Fruit fly (Drosophila melanogaster): Measurements from ENCODE around the gene CG1662.

CG1662 gene

DNA sequence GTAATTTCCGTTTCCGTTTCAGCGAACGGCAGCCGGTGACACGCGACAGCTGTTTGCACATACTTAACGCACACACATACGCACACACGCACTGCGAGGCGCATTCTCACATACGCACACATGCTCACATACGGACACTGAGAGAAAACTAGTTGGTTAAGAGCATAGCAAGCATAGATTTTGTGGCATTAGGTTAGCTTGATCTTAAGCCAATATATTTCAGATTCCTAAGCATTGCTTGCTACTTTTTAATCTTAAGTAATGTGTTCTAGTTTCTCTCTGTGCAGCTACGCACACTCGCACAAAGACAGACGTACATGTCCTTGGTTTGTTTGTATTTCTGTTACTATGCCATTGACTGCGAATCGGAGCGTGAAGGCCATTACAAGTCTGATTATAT is 46.7 kb downstream of the CG1662 start (continued):
- TF ChIP-seq gro (GFP tag; optimal IDR thresholded peaks at IDR 0.05) (no peak), CG7839 (tag; optimal IDR thresholded peaks at IDR 0.05) (peak; percentile 36), CG30403 (GFP tag; optimal IDR thresholded peaks at IDR 0.05) (peak; percentile 14), slbo (GFP tag; IDR thresholded peaks at IDR 0.05) (peak; percentile 53), peb (GFP tag; IDR thresholded peaks at IDR 0.05) (no peak), Hmr (GFP tag; optimal IDR thresholded peaks at IDR 0.05) (peak; percentile 44), lilli (GFP tag; optimal IDR thresholded peaks at IDR 0.05) (peak; percentile 10), ken (GFP tag; IDR thresholded peaks at IDR 0.05) (0 out of 3 replicates have a peak, but pooled peaks have one; percentile 16), CG12299 (tag; optimal IDR thresholded peaks at IDR 0.05) (no peak), CG8388 (GFP tag; optimal IDR thresholded peaks at IDR 0.05) (no peak), esg (GFP tag; conservative IDR thresholded peaks at IDR 0.05) (peak; percentile 29; the same call in 1 of the 2 replicates), Mrtf (GFP tag; IDR thresholded peaks at IDR 0.05) (0 out of 3 replicates have a peak, but pooled peaks have one; percentile 24), CG9727 (GFP tag; optimal IDR thresholded peaks at IDR 0.05) (peak; percentile 15), prd (optimal IDR thresholded peaks at IDR 0.05) (no peak), prd (GFP tag; IDR thresholded peaks at IDR 0.05) (peak; percentile 50; the same call in 2 of the 3 replicates), chm (GFP tag; IDR thresholded peaks at IDR 0.05) (no peak)

Data from whole organism, embryonic.